Worm (Caenorhabditis elegans) whole organism, L4 larva: Measurements from ENCODE around the gene Y55B1AR.2.
A peak's percentile ranks its signal among the peaks of the same experiment; 100 is the strongest.

Experiments
- F10B5.3 ChIP-seq: sonication (generic microtip); optimal IDR thresholded peaks from 2 replicates; lab custom pipeline; 2016; ENCODE audit warnings: mild to moderate bottlenecking, missing genetic modification characterization, missing compliant biosample characterization
- T20F7.1 ChIP-seq: fragments of 200-800 bp; sonication (Bioruptor generic); optimal IDR thresholded peaks from 2 replicates; lab custom pipeline; 2018; ENCODE audit warnings: mild to moderate bottlenecking, missing genetic modification characterization, missing compliant biosample characterization
- Y5F2A.4 ChIP-seq: fragments of 200-800 bp; sonication (Bioruptor generic); optimal IDR thresholded peaks from 2 replicates; lab custom pipeline; 2018; ENCODE audit warnings: mild to moderate bottlenecking, missing genetic modification characterization, missing compliant biosample characterization
- Y75B8A.6 ChIP-seq: fragments of 200-800 bp; sonication (Bioruptor generic); IDR thresholded peaks from 2 replicates; pipeline ENCODE4 v1.3.6; 2022; ENCODE audit warnings: missing genetic modification reagents, missing genetic modification characterization, missing compliant biosample characterization
- ZK546.5 ChIP-seq, 2 experiments: sonication (generic microtip); optimal IDR thresholded peaks; 2 replicates each; lab custom pipeline; 2017; ENCODE audit warnings: missing biosample characterization in 2 of 2, missing genetic modification characterization in 2 of 2
- aha-1 ChIP-seq: fragments of 150-350 bp; peaks from one replicate; lab custom pipeline; 2014; ENCODE audit warnings: missing biosample characterization, missing genetic modification characterization
- aly-2 ChIP-seq: sonication (generic microtip); optimal IDR thresholded peaks from 2 replicates; lab custom pipeline; 2018; ENCODE audit warnings: missing biosample characterization, missing genetic modification characterization
- ama-1 ChIP-seq: fragments of 150-350 bp; optimal IDR thresholded peaks from 2 replicates; lab custom pipeline; 2014; ENCODE audit warnings: inconsistent platforms, mixed read lengths
- attf-4 ChIP-seq: sonication (generic microtip); optimal IDR thresholded peaks from 3 replicates; lab custom pipeline; 2017; ENCODE audit warnings: missing biosample characterization, missing genetic modification characterization
- ctbp-1 ChIP-seq: fragments of 200-800 bp; sonication (Bioruptor generic); IDR thresholded peaks from 2 replicates; pipeline ENCODE4 v1.3.6; 2022; ENCODE audit warnings: missing genetic modification reagents, missing genetic modification characterization, missing compliant biosample characterization
- daf-16 ChIP-seq, 3 experiments: sonication (generic microtip); optimal IDR thresholded peaks; 2 replicates each; lab custom pipeline; 2016 to 2017; ENCODE audit warnings: missing genetic modification characterization in 3 of 3, missing genetic modification reagents in 3 of 3, mild to moderate bottlenecking in 2 of 3, missing compliant biosample characterization in 2 of 3, missing biosample characterization in 1 of 3, moderate library complexity in 1 of 3
- daf-8 ChIP-seq: fragments of 200-800 bp; sonication (Bioruptor generic); IDR thresholded peaks from 2 replicates; pipeline ENCODE4 v1.3.6; 2022; ENCODE audit warnings: missing genetic modification characterization, missing compliant biosample characterization
- dpl-1 ChIP-seq: fragments of 150-350 bp; optimal IDR thresholded peaks from 2 replicates; lab custom pipeline; 2014; ENCODE audit warnings: missing biosample characterization, missing genetic modification reagents, missing genetic modification characterization
- egl-43 ChIP-seq: fragments of 200-800 bp; sonication (Bioruptor generic); IDR thresholded peaks from 2 replicates; pipeline ENCODE4 v1.3.6; 2022; ENCODE audit warnings: missing genetic modification reagents, missing genetic modification characterization, missing compliant biosample characterization
- gei-8 ChIP-seq: fragments of 200-800 bp; sonication (Bioruptor generic); optimal IDR thresholded peaks from 2 replicates; lab custom pipeline; 2018; ENCODE audit warnings: mild to moderate bottlenecking, missing genetic modification characterization, missing compliant biosample characterization
- hlh-11 ChIP-seq: fragments of 200-800 bp; sonication (Bioruptor generic); optimal IDR thresholded peaks from 2 replicates; lab custom pipeline; 2018; ENCODE audit warnings: mild to moderate bottlenecking, missing genetic modification characterization, missing compliant biosample characterization
- jun-1 ChIP-seq: fragments of 150-350 bp; optimal IDR thresholded peaks from 2 replicates; lab custom pipeline; 2014; ENCODE audit warnings: missing biosample characterization, missing genetic modification reagents, missing genetic modification characterization
- lim-7 ChIP-seq: fragments of 200-800 bp; sonication (Bioruptor generic); IDR thresholded peaks from 2 replicates; pipeline ENCODE4 v1.3.6; 2022; ENCODE audit warnings: missing genetic modification characterization, missing compliant biosample characterization
- lin-1 ChIP-seq: fragments of 200-800 bp; sonication (Bioruptor generic); IDR thresholded peaks from 2 replicates; pipeline ENCODE4 v1.3.6; 2022; ENCODE audit warnings: missing genetic modification reagents, missing genetic modification characterization, missing compliant biosample characterization
- lin-13 ChIP-seq: fragments of 150-350 bp; optimal IDR thresholded peaks from 2 replicates; lab custom pipeline; 2014; ENCODE audit warnings: missing biosample characterization, missing genetic modification reagents, missing genetic modification characterization
- lin-38 ChIP-seq: fragments of 200-800 bp; sonication (Bioruptor generic); IDR thresholded peaks from 2 replicates; pipeline ENCODE4 v1.3.6; 2022; ENCODE audit warnings: missing genetic modification reagents, missing genetic modification characterization, missing compliant biosample characterization
- lin-39 ChIP-seq: fragments of 150-350 bp; optimal IDR thresholded peaks from 2 replicates; lab custom pipeline; 2014; ENCODE audit warnings: missing biosample characterization, missing genetic modification reagents, missing genetic modification characterization
- lir-3 ChIP-seq: sonication (generic microtip); optimal IDR thresholded peaks from 2 replicates; lab custom pipeline; 2016; ENCODE audit warnings: mild to moderate bottlenecking, missing genetic modification characterization, missing compliant biosample characterization
- mdl-1 ChIP-seq, 2 experiments: fragments of 150-350 bp in 1 of 2; sonication (generic microtip) in 1 of 2; optimal IDR thresholded peaks; 2 replicates each; lab custom pipeline; 2014 to 2017; ENCODE audit warnings: missing biosample characterization in 2 of 2, missing genetic modification characterization in 2 of 2
- mes-2 ChIP-seq: sonication (generic microtip); optimal IDR thresholded peaks from 2 replicates; lab custom pipeline; 2016; ENCODE audit warnings: missing genotype, mild to moderate bottlenecking, missing genetic modification characterization, missing compliant biosample characterization; ENCODE audit not compliant: poor library complexity, severe bottlenecking
- mxl-2 ChIP-seq: fragments of 200-800 bp; sonication (Bioruptor generic); conservative IDR thresholded peaks from 2 replicates; pipeline ENCODE4 v1.3.6; 2022; ENCODE audit warnings: missing genetic modification reagents, missing genetic modification characterization, missing compliant biosample characterization
- mxl-3 ChIP-seq: fragments of 200-800 bp; sonication (Bioruptor generic); optimal IDR thresholded peaks from 2 replicates; lab custom pipeline; 2018; ENCODE audit warnings: mild to moderate bottlenecking, missing genetic modification characterization, missing compliant biosample characterization
- nhr-10 ChIP-seq: fragments of 150-350 bp; optimal IDR thresholded peaks from 2 replicates; lab custom pipeline; 2014; ENCODE audit warnings: missing biosample characterization, missing genetic modification characterization
- nhr-11 ChIP-seq: fragments of 150-350 bp; optimal IDR thresholded peaks from 2 replicates; lab custom pipeline; 2014; ENCODE audit warnings: missing biosample characterization, missing genetic modification characterization
- nhr-111 ChIP-seq: fragments of 200-800 bp; sonication (Bioruptor generic); optimal IDR thresholded peaks from 2 replicates; lab custom pipeline; 2018; ENCODE audit warnings: mild to moderate bottlenecking, missing genetic modification characterization, missing compliant biosample characterization
- nhr-6 ChIP-seq: fragments of 150-350 bp; optimal IDR thresholded peaks from 2 replicates; lab custom pipeline; 2014; ENCODE audit warnings: missing biosample characterization, missing genetic modification characterization
- nhr-76 ChIP-seq: fragments of 150-350 bp; optimal IDR thresholded peaks from 2 replicates; lab custom pipeline; 2014; ENCODE audit warnings: missing biosample characterization, missing genetic modification characterization
- nhr-77 ChIP-seq: fragments of 150-350 bp; optimal IDR thresholded peaks from 2 replicates; lab custom pipeline; 2014; ENCODE audit warnings: missing biosample characterization, missing genetic modification characterization
- php-3 ChIP-seq: fragments of 200-800 bp; sonication (Bioruptor generic); IDR thresholded peaks from 2 replicates; pipeline ENCODE4 v1.3.6; 2022; ENCODE audit warnings: missing genetic modification reagents, missing genetic modification characterization, missing compliant biosample characterization
- saeg-2 ChIP-seq: fragments of 200-800 bp; sonication (Bioruptor generic); IDR thresholded peaks from 2 replicates; pipeline ENCODE4 v1.3.6; 2022; ENCODE audit warnings: missing genetic modification reagents, missing genetic modification characterization, missing compliant biosample characterization
- sdz-12 ChIP-seq: fragments of 200-800 bp; sonication (Bioruptor generic); optimal IDR thresholded peaks from 2 replicates; lab custom pipeline; 2018; ENCODE audit warnings: mild to moderate bottlenecking, missing genetic modification characterization, missing compliant biosample characterization
- set-16 ChIP-seq: fragments of 200-800 bp; sonication (Bioruptor generic); IDR thresholded peaks from 2 replicates; pipeline ENCODE4 v1.3.6; 2022; ENCODE audit warnings: missing genetic modification reagents, missing genetic modification characterization, missing compliant biosample characterization
- snpc-1.2 ChIP-seq: fragments of 200-800 bp; sonication (Bioruptor generic); IDR thresholded peaks from 2 replicates; pipeline ENCODE4 v1.3.6; 2022; ENCODE audit warnings: missing genetic modification reagents, missing genetic modification characterization, missing compliant biosample characterization
- snpc-4 ChIP-seq: fragments of 150-350 bp; optimal IDR thresholded peaks from 2 replicates; lab custom pipeline; 2014; ENCODE audit warnings: missing biosample characterization, missing genetic modification characterization
- unc-39 ChIP-seq: sonication (generic microtip); optimal IDR thresholded peaks from 2 replicates; lab custom pipeline; 2017; ENCODE audit warnings: missing biosample characterization, missing genetic modification characterization
- unc-62 ChIP-seq, 3 experiments: fragments of 150-350 bp in 1 of 3; sonication (generic microtip); optimal IDR thresholded peaks in 2 of 3; peaks in 1 of 3; 1 replicate in 1 of 3; 2 replicates in 2 of 3; lab custom pipeline; 2014 to 2017; ENCODE audit warnings: missing biosample characterization in 3 of 3, missing genetic modification characterization in 3 of 3, missing genetic modification reagents in 3 of 3, missing genotype in 1 of 3
- vab-7 ChIP-seq: fragments of 200-800 bp; sonication (Bioruptor generic); IDR thresholded peaks from 2 replicates; pipeline ENCODE4 v1.3.6; 2022; ENCODE audit warnings: missing genetic modification reagents, missing genetic modification characterization, missing compliant biosample characterization
- zfp-3 ChIP-seq: fragments of 200-800 bp; sonication (Bioruptor generic); conservative IDR thresholded peaks from 2 replicates; pipeline ENCODE4 v1.3.6; 2022; ENCODE audit warnings: missing genetic modification reagents, missing genetic modification characterization, missing compliant biosample characterization
- zip-2 ChIP-seq: fragments of 150-350 bp; optimal IDR thresholded peaks from 2 replicates; lab custom pipeline; 2014; ENCODE audit warnings: missing biosample characterization, missing genetic modification characterization
- ztf-11 ChIP-seq: fragments of 150-350 bp; optimal IDR thresholded peaks from 2 replicates; lab custom pipeline; 2014; ENCODE audit warnings: missing biosample characterization, missing genetic modification characterization

Gene Y55B1AR.2

ce11 chrIII:609549-609948, 11.0 kb upstream of the Y55B1AR.2 start, which contains the start of gene best-17:
Gene best-17 (minus strand): TSS chrIII:609649.
- TF ChIP-seq nhr-11 (tag; lab: Kevin White, UChicago): no peak
- TF ChIP-seq snpc-1.2 (GFP tag; lab: Robert Waterston, UW): no peak
- no peak for TF ChIP-seq unc-39 (tag; lab: Kevin White, UChicago)
- TF ChIP-seq, all 104 proteins: peak for 0

ce11 chrIII:605415-606054, 6.9 kb upstream of the Y55B1AR.2 start, which contains the start of the genes Y55B1AR.4 and ttr-7:
Gene Y55B1AR.4 (minus strand): TSS chrIII:605515.
Gene ttr-7 (plus strand): TSS chrIII:606004.
- TF ChIP-seq dpl-1 (no peak), gei-8 (no peak), nhr-6 (tag; lab: Kevin White, UChicago) (no peak), hlh-11 (no peak), snpc-1.2 (GFP tag; lab: Robert Waterston, UW) (no peak), set-16 (no peak), ctbp-1 (GFP tag; lab: Robert Waterston, UW) (no peak), aha-1 (tag; lab: Kevin White, UChicago) (no peak), T20F7.1 (GFP tag; lab: Kevin White, UChicago) (no peak), lin-13 (no peak), jun-1 (tag; lab: Kevin White, UChicago) (no peak), lin-39 (tag; lab: Kevin White, UChicago) (no peak), zip-2 (tag; lab: Kevin White, UChicago) (no peak)

- peak; percentile 22 for TF ChIP-seq mxl-3
- TF ChIP-seq mes-2 (tag; lab: Kevin White, UChicago): peak; percentile 54
- peak; percentile 12 for TF ChIP-seq nhr-10 (tag; lab: Kevin White, UChicago)
- peak in 1 of 2 experiments; percentile 96 for TF ChIP-seq daf-16 (GFP tag; optimal IDR thresholded peaks at IDR 0.05; lab: Kevin White, UChicago)
- TF ChIP-seq daf-16 (tag; optimal IDR thresholded peaks at IDR 0.05; lab: Kevin White, UChicago): peak; percentile 100
- no peak for TF ChIP-seq snpc-4 (tag; lab: Kevin White, UChicago)
- TF ChIP-seq nhr-76 (tag; lab: Kevin White, UChicago): no peak
- no peak for TF ChIP-seq vab-7
- no peak for TF ChIP-seq lir-3 (tag; lab: Kevin White, UChicago)
- TF ChIP-seq Y75B8A.6 (GFP tag; lab: Robert Waterston, UW): 0 out of 2 replicates have a peak, but pooled peaks have one; percentile 44
- TF ChIP-seq attf-4 (tag; lab: Kevin White, UChicago): no peak
- TF ChIP-seq nhr-111 (GFP tag; lab: Kevin White, UChicago): no peak
- no peak for TF ChIP-seq egl-43 (GFP tag; lab: Robert Waterston, UW)
- peak; percentile 66 for TF ChIP-seq ama-1 (lab: Kevin White, UChicago)
- TF ChIP-seq nhr-77 (tag; lab: Kevin White, UChicago): peak; percentile 81
- TF ChIP-seq F10B5.3 (tag; lab: Kevin White, UChicago): no peak
- TF ChIP-seq lin-1 (GFP tag; lab: Robert Waterston, UW): peak; percentile 84
- peak; percentile 61 for TF ChIP-seq T20F7.1 (GFP tag; lab: Kevin White, UChicago)
- TF ChIP-seq aha-1 (tag; lab: Kevin White, UChicago): no peak
- TF ChIP-seq sdz-12 (GFP tag; lab: Kevin White, UChicago): no peak
- TF ChIP-seq lim-7 (GFP tag; lab: Robert Waterston, UW): no peak
- TF ChIP-seq set-16: 0 out of 2 replicates have a peak, but pooled peaks have one; percentile 0
- peak; percentile 89 for TF ChIP-seq php-3 (GFP tag; lab: Robert Waterston, UW)
- peak in 1 of 2 experiments; percentile 8 for TF ChIP-seq mdl-1 (tag; optimal IDR thresholded peaks at IDR 0.05; lab: Kevin White, UChicago)
- TF ChIP-seq hlh-11: peak; percentile 91
- peak; percentile 74 to 78 for TF ChIP-seq unc-62 (GFP tag; optimal IDR thresholded peaks at IDR 0.05 in 1 of 2; lab: Kevin White, UChicago)
- TF ChIP-seq unc-62 (tag; optimal IDR thresholded peaks at IDR 0.05; lab: Kevin White, UChicago): no peak
- 0 out of 2 replicates have a peak, but pooled peaks have one; percentile 29 for TF ChIP-seq lin-38 (GFP tag; lab: Robert Waterston, UW)
- TF ChIP-seq daf-8 (GFP tag; lab: Robert Waterston, UW): no peak
- no peak for TF ChIP-seq ZK546.5 (tag; optimal IDR thresholded peaks at IDR 0.05; lab: Kevin White, UChicago)
- TF ChIP-seq saeg-2 (GFP tag; lab: Robert Waterston, UW): 0 out of 2 replicates have a peak, but pooled peaks have one; percentile 12
- no peak for TF ChIP-seq zfp-3 (GFP tag; lab: Robert Waterston, UW)
- no peak for TF ChIP-seq Y5F2A.4 (GFP tag; lab: Kevin White, UChicago)
- TF ChIP-seq dpl-1: no peak
- TF ChIP-seq aly-2 (tag; lab: Kevin White, UChicago): no peak
- no peak for TF ChIP-seq ztf-11 (tag; lab: Kevin White, UChicago)
- no peak for TF ChIP-seq mxl-2
Observed at ce11 chrIII:600316-600932, 1.8 kb upstream of the Y55B1AR.2 start, which contains the start of gene lec-6. Gene lec-6 (minus strand): TSS chrIII:600366.
